Worm (Caenorhabditis elegans) whole organism, L1 larva: ENCODE measurements around the gene sftb-1.

Source experiments
- C16A3.4 ChIP-seq: fragments of 150-350 bp; optimal IDR thresholded peaks from 2 replicates; lab custom pipeline; 2014; ENCODE audit warnings: missing biosample characterization, missing genetic modification characterization
- F16B12.6 ChIP-seq: fragments of 150-350 bp; optimal IDR thresholded peaks from 2 replicates; lab custom pipeline; 2014; ENCODE audit warnings: missing biosample characterization, missing genetic modification characterization
- aha-1 ChIP-seq: fragments of 150-350 bp; optimal IDR thresholded peaks from 2 replicates; lab custom pipeline; 2014; ENCODE audit warnings: missing biosample characterization, missing genetic modification characterization
- aly-2 ChIP-seq: fragments of 150-350 bp; optimal IDR thresholded peaks from 2 replicates; lab custom pipeline; 2014; ENCODE audit warnings: missing biosample characterization, missing genetic modification characterization
- blmp-1 ChIP-seq: fragments of 150-350 bp; optimal IDR thresholded peaks from 2 replicates; lab custom pipeline; 2014; ENCODE audit warnings: missing biosample characterization, missing genetic modification characterization
- ceh-82 ChIP-seq, 3 experiments: fragments of 150-350 bp in 1 of 3; sonication (generic microtip) in 2 of 3; optimal IDR thresholded peaks; 2 replicates each; lab custom pipeline; 2014 to 2017; ENCODE audit warnings: missing biosample characterization in 3 of 3, missing genetic modification characterization in 3 of 3
- ceh-90 ChIP-seq: sonication (generic microtip); optimal IDR thresholded peaks from 2 replicates; lab custom pipeline; 2016; ENCODE audit warnings: missing genetic modification characterization, missing compliant biosample characterization
- dpl-1 ChIP-seq, 3 experiments: fragments of 150-350 bp in 2 of 3; sonication (generic microtip) in 1 of 3; optimal IDR thresholded peaks; 2 replicates each; lab custom pipeline; 2014 to 2017; ENCODE audit warnings: missing biosample characterization in 3 of 3, missing genetic modification characterization in 3 of 3, missing genetic modification reagents in 3 of 3
- efl-1 ChIP-seq, 4 experiments: fragments of 150-350 bp; optimal IDR thresholded peaks in 3 of 4; peaks in 1 of 4; 1 replicate in 1 of 4; 2 replicates in 3 of 4; lab custom pipeline; 2014; ENCODE audit warnings: missing biosample characterization in 2 of 4, missing genetic modification characterization in 2 of 4, missing genetic modification reagents in 2 of 4
- efl-3 ChIP-seq: fragments of 200-800 bp; sonication (Bioruptor generic); optimal IDR thresholded peaks from 2 replicates; lab custom pipeline; 2018; ENCODE audit warnings: mild to moderate bottlenecking, missing genetic modification characterization, missing compliant biosample characterization
- egl-13 ChIP-seq: sonication (generic microtip); optimal IDR thresholded peaks from 2 replicates; lab custom pipeline; 2016; ENCODE audit warnings: missing genotype, missing genetic modification reagents, missing genetic modification characterization, missing compliant biosample characterization
- elt-3 ChIP-seq, 6 experiments: fragments of 150-350 bp in 1 of 6; sonication (generic microtip); optimal IDR thresholded peaks; 2 replicates each; lab custom pipeline; 2017 to 2018; ENCODE audit warnings: missing biosample characterization in 6 of 6, missing genetic modification characterization in 6 of 6, inconsistent platforms in 1 of 6
- ets-5 ChIP-seq: fragments of 200-800 bp; sonication (Bioruptor generic); IDR thresholded peaks from 2 replicates; pipeline ENCODE4 v1.3.6; 2022; ENCODE audit warnings: missing genetic modification characterization, missing compliant biosample characterization
- fkh-4 ChIP-seq: sonication (generic microtip); optimal IDR thresholded peaks from 2 replicates; lab custom pipeline; 2016; ENCODE audit warnings: missing compliant biosample characterization, missing genetic modification characterization, borderline replicate concordance
- fkh-8 ChIP-seq: sonication (generic microtip); optimal IDR thresholded peaks from 2 replicates; lab custom pipeline; 2016; ENCODE audit warnings: mild to moderate bottlenecking, missing genetic modification characterization, missing compliant biosample characterization
- fos-1 ChIP-seq: fragments of 150-350 bp; optimal IDR thresholded peaks from 2 replicates; lab custom pipeline; 2014; ENCODE audit warnings: missing biosample characterization, missing genetic modification characterization
- hlh-17 ChIP-seq: fragments of 200-800 bp; sonication (Bioruptor generic); optimal IDR thresholded peaks from 2 replicates; lab custom pipeline; 2018; ENCODE audit warnings: missing genetic modification characterization, mild to moderate bottlenecking, missing compliant biosample characterization, moderate library complexity, borderline replicate concordance
- hlh-4 ChIP-seq: sonication (generic microtip); optimal IDR thresholded peaks from 2 replicates; lab custom pipeline; 2016; ENCODE audit warnings: mild to moderate bottlenecking, missing genetic modification characterization, missing compliant biosample characterization
- hpl-2 ChIP-seq: fragments of 150-350 bp; optimal IDR thresholded peaks from 2 replicates; lab custom pipeline; 2014; ENCODE audit warnings: missing biosample characterization, missing genetic modification reagents, missing genetic modification characterization
- jun-1 ChIP-seq: fragments of 150-350 bp; optimal IDR thresholded peaks from 2 replicates; lab custom pipeline; 2014; ENCODE audit warnings: missing biosample characterization, missing genetic modification reagents, missing genetic modification characterization
- lin-13 ChIP-seq: fragments of 150-350 bp; optimal IDR thresholded peaks from 2 replicates; lab custom pipeline; 2014; ENCODE audit warnings: missing biosample characterization, missing genetic modification reagents, missing genetic modification characterization
- lin-14 ChIP-seq: fragments of 200-800 bp; sonication (Bioruptor generic); optimal IDR thresholded peaks from 2 replicates; lab custom pipeline; 2018; ENCODE audit warnings: mild to moderate bottlenecking, missing genetic modification characterization, moderate library complexity, missing compliant biosample characterization
- lin-15B ChIP-seq: fragments of 150-350 bp; sonication (generic microtip); optimal IDR thresholded peaks from 3 replicates; lab custom pipeline; 2014; ENCODE audit warnings: missing biosample characterization, missing genetic modification characterization
- lin-39 ChIP-seq: fragments of 150-350 bp; optimal IDR thresholded peaks from 2 replicates; lab custom pipeline; 2014; ENCODE audit warnings: missing biosample characterization, missing genetic modification reagents, missing genetic modification characterization
- lir-3 ChIP-seq: sonication (generic microtip); optimal IDR thresholded peaks from 2 replicates; lab custom pipeline; 2016; ENCODE audit warnings: mild to moderate bottlenecking, missing genetic modification characterization, moderate library complexity, missing compliant biosample characterization; ENCODE audit not compliant: poor library complexity
- lsy-2 ChIP-seq, 2 experiments: fragments of 150-350 bp; optimal IDR thresholded peaks; 2 replicates each; lab custom pipeline; 2014; ENCODE audit warnings: missing biosample characterization in 2 of 2, missing genetic modification characterization in 2 of 2
- mab-9 ChIP-seq: fragments of 200-800 bp; sonication (Bioruptor generic); IDR thresholded peaks from 2 replicates; pipeline ENCODE4 v1.3.6; 2022; ENCODE audit warnings: missing genetic modification reagents, missing genetic modification characterization, missing compliant biosample characterization
- mef-2 ChIP-seq: fragments of 150-350 bp; optimal IDR thresholded peaks from 2 replicates; lab custom pipeline; 2014; ENCODE audit warnings: missing biosample characterization, missing genetic modification characterization
- mep-1 ChIP-seq: fragments of 150-350 bp; optimal IDR thresholded peaks from 2 replicates; lab custom pipeline; 2014; ENCODE audit warnings: missing biosample characterization, missing genetic modification characterization
- nhr-20 ChIP-seq: sonication (generic microtip); optimal IDR thresholded peaks from 2 replicates; lab custom pipeline; 2016; ENCODE audit warnings: mild to moderate bottlenecking, missing genetic modification characterization, missing compliant biosample characterization
- nhr-237 ChIP-seq: fragments of 150-350 bp; optimal IDR thresholded peaks from 2 replicates; lab custom pipeline; 2014; ENCODE audit warnings: missing biosample characterization, missing genetic modification characterization
- nhr-28 ChIP-seq: fragments of 150-350 bp; optimal IDR thresholded peaks from 2 replicates; lab custom pipeline; 2014; ENCODE audit warnings: missing biosample characterization, missing genetic modification characterization
- nhr-47 ChIP-seq: sonication (generic microtip); optimal IDR thresholded peaks from 2 replicates; lab custom pipeline; 2016; ENCODE audit warnings: mild to moderate bottlenecking, missing genetic modification characterization, moderate library complexity, missing compliant biosample characterization
- nhr-71 ChIP-seq: sonication (generic microtip); optimal IDR thresholded peaks from 2 replicates; lab custom pipeline; 2016; ENCODE audit warnings: mild to moderate bottlenecking, missing genetic modification characterization, moderate library complexity, missing compliant biosample characterization
- nhr-77 ChIP-seq: fragments of 150-350 bp; optimal IDR thresholded peaks from 2 replicates; lab custom pipeline; 2014; ENCODE audit warnings: missing biosample characterization, missing genetic modification characterization
- nhr-85 ChIP-seq: sonication (generic microtip); peaks from one replicate; lab custom pipeline; 2016; ENCODE audit warnings: missing genetic modification characterization, inconsistent platforms, missing compliant biosample characterization
- nhr-90 ChIP-seq: sonication (generic microtip); optimal IDR thresholded peaks from 2 replicates; lab custom pipeline; 2016; ENCODE audit warnings: mild to moderate bottlenecking, missing genetic modification characterization, missing compliant biosample characterization; ENCODE audit not compliant: poor library complexity
- pag-3 ChIP-seq: sonication (generic microtip); optimal IDR thresholded peaks from 2 replicates; lab custom pipeline; 2017; ENCODE audit warnings: missing genetic modification characterization, mild to moderate bottlenecking, missing compliant biosample characterization, antibody characterized with exemption, borderline replicate concordance; ENCODE audit not compliant: insufficient read depth
- skn-1 ChIP-seq: fragments of 150-350 bp; optimal IDR thresholded peaks from 2 replicates; lab custom pipeline; 2014; ENCODE audit warnings: missing biosample characterization, missing genetic modification characterization
- snpc-4 ChIP-seq: fragments of 150-350 bp; optimal IDR thresholded peaks from 2 replicates; lab custom pipeline; 2014; ENCODE audit warnings: missing biosample characterization, missing genetic modification characterization
- sup-37 ChIP-seq: fragments of 200-800 bp; sonication (Bioruptor generic); optimal IDR thresholded peaks from 2 replicates; lab custom pipeline; 2018; ENCODE audit warnings: mild to moderate bottlenecking, missing genetic modification characterization, missing compliant biosample characterization
- swsn-7 ChIP-seq: sonication (generic microtip); optimal IDR thresholded peaks from 2 replicates; lab custom pipeline; 2016; ENCODE audit warnings: missing genetic modification characterization, missing compliant biosample characterization
- unc-130 ChIP-seq: fragments of 150-350 bp; optimal IDR thresholded peaks from 2 replicates; lab custom pipeline; 2017; ENCODE audit warnings: missing biosample characterization, missing genetic modification characterization, inconsistent platforms
- unc-86 ChIP-seq: sonication (generic microtip); optimal IDR thresholded peaks from 2 replicates; lab custom pipeline; 2016; ENCODE audit warnings: missing genetic modification characterization, missing compliant biosample characterization
- vab-15 ChIP-seq: sonication (generic microtip); optimal IDR thresholded peaks from 2 replicates; lab custom pipeline; 2017; ENCODE audit warnings: missing genotype, mild to moderate bottlenecking, missing genetic modification characterization, missing compliant biosample characterization
- xbp-1 ChIP-seq: sonication (generic microtip); optimal IDR thresholded peaks from 2 replicates; lab custom pipeline; 2016; ENCODE audit warnings: missing genetic modification characterization, missing compliant biosample characterization

The sftb-1 gene

ce11 chrIII:4314502-4314901 lies 45.4 kb upstream of the sftb-1 start:
- TF ChIP-seq nhr-28 (no peak), fos-1 (tag; lab: Kevin White, UChicago) (no peak), elt-3 (tag; optimal IDR thresholded peaks at IDR 0.05; lab: Kevin White, UChicago) (no peak), mef-2 (tag; lab: Kevin White, UChicago) (no peak), swsn-7 (tag; lab: Kevin White, UChicago) (no peak), egl-13 (tag; lab: Kevin White, UChicago) (no peak), aha-1 (no peak), nhr-20 (tag; lab: Kevin White, UChicago) (no peak), nhr-71 (tag; lab: Kevin White, UChicago) (no peak), lin-14 (GFP tag; lab: Kevin White, UChicago) (no peak), mep-1 (tag; lab: Kevin White, UChicago) (no peak), nhr-90 (tag; lab: Kevin White, UChicago) (no peak), ceh-90 (no peak), lin-39 (tag; lab: Kevin White, UChicago) (no peak), sup-37 (GFP tag; lab: Kevin White, UChicago) (no peak)

ce11 chrIII:4313061-4313962 lies 44.2 kb upstream of the sftb-1 start, which contains the start of the genes evl-14 and dcn-1:
evl-14 (minus strand) TSS chrIII:4313128.
dcn-1 (plus strand) TSS chrIII:4313912.
- TF ChIP-seq snpc-4 (peak; percentile 11), nhr-71 (tag; lab: Kevin White, UChicago) (peak; percentile 90), lin-14 (GFP tag; lab: Kevin White, UChicago) (no peak), hlh-17 (GFP tag; lab: Kevin White, UChicago) (no peak), pag-3 (tag; lab: Kevin White, UChicago) (no peak), aly-2 (tag; lab: Kevin White, UChicago) (peak; percentile 15), nhr-47 (tag; lab: Kevin White, UChicago) (peak; percentile 79), egl-13 (tag; lab: Kevin White, UChicago) (peak; percentile 29), ceh-82 (tag; optimal IDR thresholded peaks at IDR 0.05; lab: Kevin White, UChicago) (peak in 2 of 3 experiments; percentile 69 to 82), skn-1 (tag; lab: Kevin White, UChicago) (peak; percentile 72), mab-9 (GFP tag; lab: Robert Waterston, UW) (no peak), F16B12.6 (tag; lab: Kevin White, UChicago) (peak; percentile 52), fkh-4 (tag; lab: Kevin White, UChicago) (no peak), fkh-8 (peak; percentile 83), lir-3 (tag; lab: Kevin White, UChicago) (peak; percentile 61), unc-86 (peak; percentile 65), nhr-20 (tag; lab: Kevin White, UChicago) (peak; percentile 86), jun-1 (tag; lab: Kevin White, UChicago) (peak; percentile 50), vab-15 (no peak), nhr-90 (tag; lab: Kevin White, UChicago) (peak; percentile 64), xbp-1 (peak; percentile 82), nhr-28 (no peak), fos-1 (tag; lab: Kevin White, UChicago) (no peak), nhr-85 (tag; lab: Kevin White, UChicago) (peak; percentile 36), hpl-2 (GFP tag; lab: Kevin White, UChicago) (peak; percentile 6), elt-3 (tag; optimal IDR thresholded peaks at IDR 0.05; lab: Kevin White, UChicago) (peak in 1 of 6 experiments; percentile 84), lsy-2 (tag; optimal IDR thresholded peaks at IDR 0.05; lab: Kevin White, UChicago) (peak; percentile 81 to 90), nhr-237 (no peak), lin-13 (GFP tag; lab: Kevin White, UChicago) (peak; percentile 68), mep-1 (tag; lab: Kevin White, UChicago) (peak; percentile 86), lin-15B (tag; lab: Kevin White, UChicago) (peak; percentile 65), dpl-1 (GFP tag; optimal IDR thresholded peaks at IDR 0.05; lab: Kevin White, UChicago) (peak; percentile 71 to 76 (median 73)), efl-3 (GFP tag; lab: Kevin White, UChicago) (no peak), blmp-1 (tag; lab: Kevin White, UChicago) (peak; percentile 64), C16A3.4 (peak; percentile 84), efl-1 (optimal IDR thresholded peaks at IDR 0.05; lab: Kevin White, UChicago) (peak; percentile 80 to 81), efl-1 (GFP tag; optimal IDR thresholded peaks at IDR 0.05 in 1 of 2; lab: Kevin White, UChicago) (peak; percentile 75 to 97), ets-5 (GFP tag; lab: Robert Waterston, UW) (no peak), nhr-77 (peak; percentile 39), unc-130 (tag; lab: Kevin White, UChicago) (peak; percentile 60), hlh-4 (no peak), swsn-7 (tag; lab: Kevin White, UChicago) (peak; percentile 78)
